Worm (Caenorhabditis elegans) whole organism, L4/young adult: ENCODE measurements around the gene lips-9.

ENCODE experiments used
- W03F9.2 ChIP-seq: fragments of 150-350 bp; optimal IDR thresholded peaks from 2 replicates; lab custom pipeline; 2014; ENCODE audit warnings: missing biosample characterization, missing genetic modification characterization
- him-1 ChIP-seq: sonication (generic microtip); optimal IDR thresholded peaks from 2 replicates; lab custom pipeline; 2016; ENCODE audit warnings: missing genotype, missing genetic modification reagents, missing genetic modification characterization, missing compliant biosample characterization

DNA sequence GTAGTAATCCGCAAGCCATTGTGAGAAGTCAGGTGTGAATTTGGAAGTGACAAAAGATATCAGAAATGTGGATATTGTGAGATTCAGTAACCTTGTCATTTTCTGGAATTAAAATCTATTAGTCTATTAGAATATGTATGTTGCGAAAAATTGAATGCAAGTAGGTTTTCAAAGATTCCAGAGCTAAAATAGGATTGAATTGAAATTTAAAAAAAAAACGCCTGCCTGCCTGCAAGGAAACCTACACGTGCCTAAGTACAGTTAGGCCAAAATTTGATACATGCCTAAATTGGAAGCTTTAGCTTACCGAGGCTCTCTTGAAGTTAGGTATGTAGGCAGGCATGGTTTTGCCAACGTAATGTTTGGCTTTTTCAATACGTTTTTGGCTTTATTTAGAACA lies at the start of gene lips-9:
- TF ChIP-seq W03F9.2 (tag; lab: Kevin White, UChicago) (no peak), him-1 (no peak)
